Fruit fly (Drosophila melanogaster) whole organism, prepupa: Measurements from ENCODE around the gene Hml.

Experiments used
- CG10669 ChIP-seq: fragments of 200-800 bp; sonication (Bioruptor generic); optimal IDR thresholded peaks from 3 replicates; lab custom pipeline; 2018; ENCODE audit warnings: missing biosample characterization, mild to moderate bottlenecking, missing genetic modification characterization, moderate library complexity
- CG16779 ChIP-seq: fragments of 200-800 bp; sonication (Bioruptor generic); optimal IDR thresholded peaks from 3 replicates; lab custom pipeline; 2017; ENCODE audit warnings: missing biosample characterization, mild to moderate bottlenecking, missing genetic modification characterization
- CG6276 ChIP-seq: fragments of 200-800 bp; sonication (Bioruptor generic); optimal IDR thresholded peaks from 2 replicates; lab custom pipeline; 2017; ENCODE audit warnings: missing biosample characterization, mild to moderate bottlenecking, missing genetic modification characterization
- CG6792 ChIP-seq: fragments of 200-800 bp; sonication (Bioruptor generic); optimal IDR thresholded peaks from 3 replicates; lab custom pipeline; 2016; ENCODE audit warnings: missing biosample characterization, missing genetic modification characterization
- CG8119 ChIP-seq: fragments of 200-800 bp; sonication (Bioruptor generic); IDR thresholded peaks from 3 replicates; pipeline ENCODE4 v1.3.6; 2022; ENCODE audit warnings: missing biosample characterization, missing genetic modification characterization
- Hr39 ChIP-seq: fragments of 200-800 bp; sonication (Bioruptor generic); optimal IDR thresholded peaks from 2 replicates; lab custom pipeline; 2016; ENCODE audit warnings: missing biosample characterization, missing genetic modification characterization
- Sox102F ChIP-seq: fragments of 200-800 bp; sonication (Bioruptor generic); optimal IDR thresholded peaks from 2 replicates; lab custom pipeline; 2016; ENCODE audit warnings: missing biosample characterization, mild to moderate bottlenecking, missing genetic modification characterization
- achi ChIP-seq: fragments of 200-800 bp; sonication (Bioruptor generic); optimal IDR thresholded peaks from 3 replicates; lab custom pipeline; 2016; ENCODE audit warnings: missing biosample characterization, missing genetic modification characterization
- fkh ChIP-seq: fragments of 200-800 bp; sonication (Bioruptor generic); optimal IDR thresholded peaks from 3 replicates; lab custom pipeline; 2017; ENCODE audit warnings: missing biosample characterization, mild to moderate bottlenecking, missing genetic modification characterization, moderate library complexity
- salr ChIP-seq, 2 experiments: fragments of 200-800 bp; sonication (Bioruptor generic); optimal IDR thresholded peaks; 3 replicates each; lab custom pipeline; 2016 to 2018; ENCODE audit warnings: missing biosample characterization in 2 of 2, missing genetic modification characterization in 2 of 2, mild to moderate bottlenecking in 1 of 2
- spab ChIP-seq: fragments of 200-800 bp; sonication (Bioruptor generic); optimal IDR thresholded peaks from 2 replicates; lab custom pipeline; 2017; ENCODE audit warnings: missing biosample characterization, mild to moderate bottlenecking, missing genetic modification characterization, missing genetic modification reagents
- ss ChIP-seq, 2 experiments: fragments of 200-800 bp; sonication (Bioruptor generic); optimal IDR thresholded peaks; 2 replicates in 1 of 2; 3 replicates in 1 of 2; lab custom pipeline; 2017 to 2018; ENCODE audit warnings: mild to moderate bottlenecking in 2 of 2, missing biosample characterization in 2 of 2, missing genetic modification characterization in 2 of 2, moderate library complexity in 1 of 2
- svp ChIP-seq: fragments of 200-800 bp; sonication (Bioruptor generic); peaks from one replicate; lab custom pipeline; 2016; ENCODE audit warnings: missing biosample characterization, missing genetic modification characterization
- vri ChIP-seq: fragments of 200-800 bp; sonication (Bioruptor generic); optimal IDR thresholded peaks from 3 replicates; lab custom pipeline; 2016; ENCODE audit warnings: missing biosample characterization, mild to moderate bottlenecking, missing genetic modification characterization

- TF ChIP-seq Sox102F (GFP tag; lab: Kevin White, UChicago) (no peak), Hr39 (GFP tag; lab: Kevin White, UChicago) (no peak), vri (no peak), ss (GFP tag; optimal IDR thresholded peaks at IDR 0.05; lab: Kevin White, UChicago) (no peak), achi (GFP tag; lab: Kevin White, UChicago) (no peak), salr (GFP tag; optimal IDR thresholded peaks at IDR 0.05; lab: Kevin White, UChicago) (no peak), spab (GFP tag; lab: Kevin White, UChicago) (no peak), CG6792 (no peak), CG6276 (GFP tag; lab: Kevin White, UChicago) (no peak), svp (no peak), fkh (GFP tag; lab: Kevin White, UChicago) (no peak), CG10669 (GFP tag; lab: Kevin White, UChicago) (no peak), CG8119 (GFP tag; lab: Robert Waterston, UW) (no peak), CG16779 (tag; lab: Kevin White, UChicago) (no peak)
Observed at dm6 chr3L:13845754-13846153, at the start of gene Hml.
